Fruit fly (Drosophila melanogaster): ENCODE measurements around the gene CG8927.
A peak's percentile ranks its signal among the peaks of the same experiment; 100 is the strongest.

Gene CG8927

dm6 chr3R:16234745-16235149 is 53.9 kb downstream of the CG8927 start:
- TF ChIP-seq CG10274 (GFP tag; optimal IDR thresholded peaks at IDR 0.05), result peak; percentile 32
- TF ChIP-seq Hsf (GFP tag; optimal IDR thresholded peaks at IDR 0.05), result peak; percentile 34
- peak; percentile 42 for TF ChIP-seq CG2875 (GFP tag; optimal IDR thresholded peaks at IDR 0.05)
- peak; percentile 23 for TF ChIP-seq Usf (GFP tag; optimal IDR thresholded peaks at IDR 0.05)
- peak; percentile 8 for TF ChIP-seq tap (tag; optimal IDR thresholded peaks at IDR 0.05)
- TF ChIP-seq CG12104 (GFP tag; optimal IDR thresholded peaks at IDR 0.05), result peak; percentile 8
- no peak for TF ChIP-seq D (optimal IDR thresholded peaks at IDR 0.05)
- TF ChIP-seq D (GFP tag; optimal IDR thresholded peaks at IDR 0.05), result peak; percentile 54
- TF ChIP-seq CG13424 (tag; optimal IDR thresholded peaks at IDR 0.05), result peak; percentile 53
- TF ChIP-seq CG2712 (tag; optimal IDR thresholded peaks at IDR 0.05), result peak; percentile 63
- TF ChIP-seq ase (GFP tag; IDR thresholded peaks at IDR 0.05), result no peak
- peak; percentile 68 for TF ChIP-seq nmo (GFP tag; optimal IDR thresholded peaks at IDR 0.05)
- TF ChIP-seq CG30431 (GFP tag; optimal IDR thresholded peaks at IDR 0.05), result peak; percentile 6
- TF ChIP-seq pho (GFP tag; optimal IDR thresholded peaks at IDR 0.05), result peak; percentile 6
- peak; percentile 61 for TF ChIP-seq CoRest (tag; optimal IDR thresholded peaks at IDR 0.05)
- peak; percentile 41 for TF ChIP-seq CG1529 (GFP tag; optimal IDR thresholded peaks at IDR 0.05)
- peak; percentile 29 for TF ChIP-seq ATbp (GFP tag; optimal IDR thresholded peaks at IDR 0.05)
- TF ChIP-seq D19A (tag; optimal IDR thresholded peaks at IDR 0.05), result peak; percentile 97
- TF ChIP-seq CG14710 (tag; optimal IDR thresholded peaks at IDR 0.05), result peak; percentile 62
- peak; percentile 4 for TF ChIP-seq CG18476 (GFP tag; optimal IDR thresholded peaks at IDR 0.05)
- TF ChIP-seq croc (GFP tag; conservative IDR thresholded peaks at IDR 0.05), result no peak
- TF ChIP-seq Max (GFP tag; optimal IDR thresholded peaks at IDR 0.05), result peak; percentile 18
- TF ChIP-seq bsh (GFP tag; optimal IDR thresholded peaks at IDR 0.05), result peak; percentile 33 to 79
- TF ChIP-seq cato (GFP tag; optimal IDR thresholded peaks at IDR 0.05; ENCODE audit: borderline replicate concordance), result no peak
- TF ChIP-seq salm (tag; optimal IDR thresholded peaks at IDR 0.05), result peak; percentile 22
- peak; percentile 11 for TF ChIP-seq Six4 (GFP tag; optimal IDR thresholded peaks at IDR 0.05)
- TF ChIP-seq CG4424 (GFP tag; optimal IDR thresholded peaks at IDR 0.05), result peak; percentile 45
- no peak for TF ChIP-seq Atf-2 (GFP tag; optimal IDR thresholded peaks at IDR 0.05)
- peak; percentile 72 for TF ChIP-seq gem (tag; optimal IDR thresholded peaks at IDR 0.05)
- peak; percentile 29 for TF ChIP-seq tio (GFP tag; optimal IDR thresholded peaks at IDR 0.05)
- peak; percentile 49 for TF ChIP-seq Sox102F (GFP tag; optimal IDR thresholded peaks at IDR 0.05)
- TF ChIP-seq Hmx (GFP tag; optimal IDR thresholded peaks at IDR 0.05), result peak; percentile 30
- peak; percentile 25 for TF ChIP-seq CG8924 (tag; optimal IDR thresholded peaks at IDR 0.05)
- peak; percentile 2 for TF ChIP-seq corto (GFP tag; optimal IDR thresholded peaks at IDR 0.05)
- TF ChIP-seq CG9797 (GFP tag; optimal IDR thresholded peaks at IDR 0.05), result no peak
- peak; percentile 42 for TF ChIP-seq CG30403 (GFP tag; optimal IDR thresholded peaks at IDR 0.05)
- TF ChIP-seq Asciz (GFP tag; optimal IDR thresholded peaks at IDR 0.05), result peak; percentile 66
- TF ChIP-seq CG13624 (GFP tag; optimal IDR thresholded peaks at IDR 0.05), result no peak
- TF ChIP-seq CG10979 (tag; optimal IDR thresholded peaks at IDR 0.05), result peak; percentile 70
- peak; percentile 79 for TF ChIP-seq CG7556 (GFP tag; optimal IDR thresholded peaks at IDR 0.05)
- TF ChIP-seq fd3F (GFP tag; optimal IDR thresholded peaks at IDR 0.05), result peak; percentile 21
- TF ChIP-seq CG6175 (GFP tag; IDR thresholded peaks at IDR 0.05), result no peak
- peak; percentile 44 for TF ChIP-seq Meics (GFP tag; optimal IDR thresholded peaks at IDR 0.05)
- TF ChIP-seq Taf1 (GFP tag; IDR thresholded peaks at IDR 0.05), result no peak
- TF ChIP-seq Eip74EF (GFP tag; optimal IDR thresholded peaks at IDR 0.05), result peak in 1 of 2 experiments; percentile 17
- no peak for TF ChIP-seq Hr39 (optimal IDR thresholded peaks at IDR 0.05)
- TF ChIP-seq CG9437 (GFP tag; optimal IDR thresholded peaks at IDR 0.05), result peak; percentile 47
- peak; percentile 50 for TF ChIP-seq CG17359 (tag; optimal IDR thresholded peaks at IDR 0.05)
- TF ChIP-seq Ets97D (GFP tag; optimal IDR thresholded peaks at IDR 0.05), result no peak
- TF ChIP-seq stwl (tag; optimal IDR thresholded peaks at IDR 0.05), result no peak
- peak; percentile 37 for TF ChIP-seq odd (GFP tag; optimal IDR thresholded peaks at IDR 0.05)
